Worm (Caenorhabditis elegans) whole organism, L1 larva: ENCODE data around the gene vps-2.

Experiments used
- C16A3.4 ChIP-seq: fragments of 150-350 bp; optimal IDR thresholded peaks from 2 replicates; lab custom pipeline; 2014; ENCODE audit warnings: missing biosample characterization, missing genetic modification characterization
- Y116A8C.19 ChIP-seq: sonication (generic microtip); optimal IDR thresholded peaks from 2 replicates; lab custom pipeline; 2016; ENCODE audit warnings: missing compliant biosample characterization, missing genetic modification characterization, borderline replicate concordance
- aha-1 ChIP-seq: fragments of 150-350 bp; optimal IDR thresholded peaks from 2 replicates; lab custom pipeline; 2014; ENCODE audit warnings: missing biosample characterization, missing genetic modification characterization
- blmp-1 ChIP-seq: fragments of 150-350 bp; optimal IDR thresholded peaks from 2 replicates; lab custom pipeline; 2014; ENCODE audit warnings: missing biosample characterization, missing genetic modification characterization
- ceh-63 ChIP-seq: fragments of 200-800 bp; sonication (Bioruptor generic); optimal IDR thresholded peaks from 2 replicates; lab custom pipeline; 2018; ENCODE audit warnings: mild to moderate bottlenecking, missing genetic modification characterization, missing compliant biosample characterization
- ceh-88 ChIP-seq: fragments of 200-800 bp; sonication (Bioruptor generic); IDR thresholded peaks from 2 replicates; pipeline ENCODE4 v1.3.6; 2022; ENCODE audit warnings: missing genetic modification characterization, missing compliant biosample characterization
- dpl-1 ChIP-seq, 3 experiments: fragments of 150-350 bp in 2 of 3; sonication (generic microtip) in 1 of 3; optimal IDR thresholded peaks; 2 replicates each; lab custom pipeline; 2014 to 2017; ENCODE audit warnings: missing biosample characterization in 3 of 3, missing genetic modification characterization in 3 of 3, missing genetic modification reagents in 3 of 3
- efl-1 ChIP-seq, 4 experiments: fragments of 150-350 bp; optimal IDR thresholded peaks in 3 of 4; peaks in 1 of 4; 1 replicate in 1 of 4; 2 replicates in 3 of 4; lab custom pipeline; 2014; ENCODE audit warnings: missing biosample characterization in 2 of 4, missing genetic modification characterization in 2 of 4, missing genetic modification reagents in 2 of 4
- efl-3 ChIP-seq: fragments of 200-800 bp; sonication (Bioruptor generic); optimal IDR thresholded peaks from 2 replicates; lab custom pipeline; 2018; ENCODE audit warnings: mild to moderate bottlenecking, missing genetic modification characterization, missing compliant biosample characterization
- elt-2 ChIP-seq: sonication (generic microtip); optimal IDR thresholded peaks from 2 replicates; lab custom pipeline; 2016; ENCODE audit warnings: missing genetic modification characterization, mild to moderate bottlenecking, inconsistent platforms, missing compliant biosample characterization, missing genetic modification reagents
- fkh-10 ChIP-seq: sonication (generic microtip); optimal IDR thresholded peaks from 2 replicates; lab custom pipeline; 2017; ENCODE audit warnings: missing biosample characterization, missing genetic modification reagents, missing genetic modification characterization
- fos-1 ChIP-seq: fragments of 150-350 bp; optimal IDR thresholded peaks from 2 replicates; lab custom pipeline; 2014; ENCODE audit warnings: missing biosample characterization, missing genetic modification characterization
- grh-1 ChIP-seq: fragments of 200-800 bp; sonication (Bioruptor generic); IDR thresholded peaks from 2 replicates; pipeline ENCODE4 v1.3.6; 2022; ENCODE audit warnings: missing genetic modification reagents, missing genetic modification characterization, missing compliant biosample characterization
- hlh-4 ChIP-seq: sonication (generic microtip); optimal IDR thresholded peaks from 2 replicates; lab custom pipeline; 2016; ENCODE audit warnings: mild to moderate bottlenecking, missing genetic modification characterization, missing compliant biosample characterization
- jun-1 ChIP-seq: fragments of 150-350 bp; optimal IDR thresholded peaks from 2 replicates; lab custom pipeline; 2014; ENCODE audit warnings: missing biosample characterization, missing genetic modification reagents, missing genetic modification characterization
- lin-13 ChIP-seq: fragments of 150-350 bp; optimal IDR thresholded peaks from 2 replicates; lab custom pipeline; 2014; ENCODE audit warnings: missing biosample characterization, missing genetic modification reagents, missing genetic modification characterization
- lin-35 ChIP-seq, 2 experiments: fragments of 150-350 bp; optimal IDR thresholded peaks; 2 replicates each; lab custom pipeline; 2014; ENCODE audit warnings: missing biosample characterization in 2 of 2, missing genetic modification characterization in 2 of 2, missing genetic modification reagents in 2 of 2
- lir-3 ChIP-seq: sonication (generic microtip); optimal IDR thresholded peaks from 2 replicates; lab custom pipeline; 2016; ENCODE audit warnings: mild to moderate bottlenecking, missing genetic modification characterization, moderate library complexity, missing compliant biosample characterization; ENCODE audit not compliant: poor library complexity
- lsy-2 ChIP-seq, 2 experiments: fragments of 150-350 bp; optimal IDR thresholded peaks; 2 replicates each; lab custom pipeline; 2014; ENCODE audit warnings: missing biosample characterization in 2 of 2, missing genetic modification characterization in 2 of 2
- mab-9 ChIP-seq: fragments of 200-800 bp; sonication (Bioruptor generic); IDR thresholded peaks from 2 replicates; pipeline ENCODE4 v1.3.6; 2022; ENCODE audit warnings: missing genetic modification reagents, missing genetic modification characterization, missing compliant biosample characterization
- mdl-1 ChIP-seq, 2 experiments: fragments of 150-350 bp; optimal IDR thresholded peaks; 2 replicates each; lab custom pipeline; 2014 to 2017; ENCODE audit warnings: missing biosample characterization in 2 of 2, missing genetic modification characterization in 2 of 2, inconsistent platforms in 1 of 2
- mef-2 ChIP-seq: fragments of 150-350 bp; optimal IDR thresholded peaks from 2 replicates; lab custom pipeline; 2014; ENCODE audit warnings: missing biosample characterization, missing genetic modification characterization
- nhr-12 ChIP-seq: sonication (generic microtip); optimal IDR thresholded peaks from 2 replicates; lab custom pipeline; 2017; ENCODE audit warnings: missing biosample characterization, missing genetic modification characterization
- nhr-47 ChIP-seq: sonication (generic microtip); optimal IDR thresholded peaks from 2 replicates; lab custom pipeline; 2016; ENCODE audit warnings: mild to moderate bottlenecking, missing genetic modification characterization, moderate library complexity, missing compliant biosample characterization
- nhr-71 ChIP-seq: sonication (generic microtip); optimal IDR thresholded peaks from 2 replicates; lab custom pipeline; 2016; ENCODE audit warnings: mild to moderate bottlenecking, missing genetic modification characterization, moderate library complexity, missing compliant biosample characterization
- nhr-77 ChIP-seq: fragments of 150-350 bp; optimal IDR thresholded peaks from 2 replicates; lab custom pipeline; 2014; ENCODE audit warnings: missing biosample characterization, missing genetic modification characterization
- nhr-84 ChIP-seq: sonication (generic microtip); optimal IDR thresholded peaks from 2 replicates; lab custom pipeline; 2017; ENCODE audit warnings: missing biosample characterization, missing genetic modification characterization
- nhr-85 ChIP-seq: sonication (generic microtip); peaks from one replicate; lab custom pipeline; 2016; ENCODE audit warnings: missing genetic modification characterization, inconsistent platforms, missing compliant biosample characterization
- nhr-90 ChIP-seq: sonication (generic microtip); optimal IDR thresholded peaks from 2 replicates; lab custom pipeline; 2016; ENCODE audit warnings: mild to moderate bottlenecking, missing genetic modification characterization, missing compliant biosample characterization; ENCODE audit not compliant: poor library complexity
- pag-3 ChIP-seq: sonication (generic microtip); optimal IDR thresholded peaks from 2 replicates; lab custom pipeline; 2017; ENCODE audit warnings: missing genetic modification characterization, mild to moderate bottlenecking, missing compliant biosample characterization, antibody characterized with exemption, borderline replicate concordance; ENCODE audit not compliant: insufficient read depth
- rnt-1 ChIP-seq: sonication (generic microtip); optimal IDR thresholded peaks from 2 replicates; lab custom pipeline; 2016; ENCODE audit warnings: mild to moderate bottlenecking, missing genetic modification characterization, moderate library complexity, missing compliant biosample characterization
- swsn-7 ChIP-seq: sonication (generic microtip); optimal IDR thresholded peaks from 2 replicates; lab custom pipeline; 2016; ENCODE audit warnings: missing genetic modification characterization, missing compliant biosample characterization
- tlp-1 ChIP-seq: fragments of 150-350 bp; optimal IDR thresholded peaks from 2 replicates; lab custom pipeline; 2014; ENCODE audit warnings: missing biosample characterization, missing genetic modification characterization
- unc-130 ChIP-seq: fragments of 150-350 bp; optimal IDR thresholded peaks from 2 replicates; lab custom pipeline; 2017; ENCODE audit warnings: missing biosample characterization, missing genetic modification characterization, inconsistent platforms
- unc-62 ChIP-seq: fragments of 150-350 bp; optimal IDR thresholded peaks from 2 replicates; lab custom pipeline; 2014; ENCODE audit warnings: missing biosample characterization, missing genetic modification reagents, missing genetic modification characterization
- xbp-1 ChIP-seq: sonication (generic microtip); optimal IDR thresholded peaks from 2 replicates; lab custom pipeline; 2016; ENCODE audit warnings: missing genetic modification characterization, missing compliant biosample characterization
- zip-4 ChIP-seq: fragments of 200-800 bp; sonication (Bioruptor generic); optimal IDR thresholded peaks from 2 replicates; lab custom pipeline; 2018; ENCODE audit warnings: mild to moderate bottlenecking, missing genetic modification characterization, moderate library complexity, missing compliant biosample characterization
- ztf-11 ChIP-seq, 2 experiments: sonication (generic microtip); optimal IDR thresholded peaks; 2 replicates each; lab custom pipeline; 2016 to 2017; ENCODE audit warnings: missing genetic modification characterization in 2 of 2, missing biosample characterization in 1 of 2, missing compliant biosample characterization in 1 of 2

vps-2 gene

DNA sequence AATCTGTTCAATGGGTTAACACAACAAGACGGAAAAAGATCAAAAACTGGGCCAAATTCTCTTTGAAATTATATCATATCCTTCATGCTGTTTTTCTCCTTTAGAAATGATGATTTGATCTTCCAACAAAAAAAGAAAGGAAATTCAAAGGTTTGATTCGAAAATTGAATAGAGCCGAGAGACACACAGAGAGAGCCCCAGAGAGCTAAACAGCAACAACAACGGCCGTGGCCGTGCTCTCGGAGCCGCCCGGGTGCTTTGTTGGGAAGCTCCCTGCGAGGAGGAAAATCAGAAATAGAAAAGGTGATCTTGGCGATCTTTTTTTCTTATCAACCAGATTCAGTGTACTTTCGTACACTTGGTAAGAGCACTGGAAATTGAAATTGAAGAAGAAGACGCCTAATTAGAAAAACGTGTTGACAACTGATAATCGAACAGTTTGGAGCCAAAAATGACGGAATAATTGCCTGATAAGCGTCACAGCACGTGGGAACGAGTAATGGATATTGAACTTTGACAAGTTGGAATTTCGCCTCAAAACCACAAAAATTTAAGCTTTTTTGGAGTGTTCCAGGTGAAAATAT, 29.3 kb upstream of the vps-2 start (continued):
- TF ChIP-seq swsn-7: no peak
- no peak for TF ChIP-seq lin-13 (GFP tag; lab: Kevin White, UChicago)
- no peak for TF ChIP-seq jun-1
- TF ChIP-seq rnt-1 (tag; lab: Kevin White, UChicago): peak; percentile 20
- no peak for TF ChIP-seq lir-3
- no peak for TF ChIP-seq mdl-1 (tag; optimal IDR thresholded peaks at IDR 0.05; lab: Kevin White, UChicago)
- TF ChIP-seq unc-130 (tag; lab: Kevin White, UChicago): no peak
- no peak for TF ChIP-seq pag-3 (tag; lab: Kevin White, UChicago)
- no peak for TF ChIP-seq nhr-12 (tag; lab: Kevin White, UChicago)
- no peak for TF ChIP-seq Y116A8C.19 (tag; lab: Kevin White, UChicago)
- TF ChIP-seq xbp-1: no peak
- TF ChIP-seq mef-2 (tag; lab: Kevin White, UChicago): no peak
- TF ChIP-seq lsy-2 (tag; optimal IDR thresholded peaks at IDR 0.05; lab: Kevin White, UChicago): peak in 1 of 2 experiments; percentile 3
- TF ChIP-seq nhr-71 (tag; lab: Kevin White, UChicago): peak; percentile 13
- no peak for TF ChIP-seq ceh-88 (GFP tag; lab: Robert Waterston, UW)
- peak; percentile 10 for TF ChIP-seq fkh-10 (GFP tag; lab: Kevin White, UChicago)
- no peak for TF ChIP-seq hlh-4 (tag; lab: Kevin White, UChicago)
- TF ChIP-seq C16A3.4: no peak
- peak; percentile 63 for TF ChIP-seq elt-2
- TF ChIP-seq efl-1 (optimal IDR thresholded peaks at IDR 0.05; lab: Kevin White, UChicago): no peak
- peak in 1 of 2 experiments; percentile 15 for TF ChIP-seq efl-1 (GFP tag; optimal IDR thresholded peaks at IDR 0.05 in 1 of 2; lab: Kevin White, UChicago)
- no peak for TF ChIP-seq nhr-90 (tag; lab: Kevin White, UChicago)
- TF ChIP-seq lin-35 (GFP tag; optimal IDR thresholded peaks at IDR 0.05; lab: Kevin White, UChicago): peak in 1 of 2 experiments; percentile 2
- TF ChIP-seq nhr-47 (tag; lab: Kevin White, UChicago): peak; percentile 32
- TF ChIP-seq grh-1 (GFP tag; lab: Robert Waterston, UW): no peak
- no peak for TF ChIP-seq aha-1 (tag; lab: Kevin White, UChicago)
- no peak for TF ChIP-seq efl-3 (GFP tag; lab: Kevin White, UChicago)
- TF ChIP-seq zip-4 (GFP tag; lab: Kevin White, UChicago): no peak
- TF ChIP-seq ceh-63 (GFP tag; lab: Kevin White, UChicago): no peak
- no peak for TF ChIP-seq tlp-1 (tag; lab: Kevin White, UChicago)
- no peak for TF ChIP-seq fos-1 (tag; lab: Kevin White, UChicago)
- no peak for TF ChIP-seq nhr-77 (tag; lab: Kevin White, UChicago)
- no peak for TF ChIP-seq blmp-1
- no peak for TF ChIP-seq unc-62 (GFP tag; lab: Kevin White, UChicago)

DNA sequence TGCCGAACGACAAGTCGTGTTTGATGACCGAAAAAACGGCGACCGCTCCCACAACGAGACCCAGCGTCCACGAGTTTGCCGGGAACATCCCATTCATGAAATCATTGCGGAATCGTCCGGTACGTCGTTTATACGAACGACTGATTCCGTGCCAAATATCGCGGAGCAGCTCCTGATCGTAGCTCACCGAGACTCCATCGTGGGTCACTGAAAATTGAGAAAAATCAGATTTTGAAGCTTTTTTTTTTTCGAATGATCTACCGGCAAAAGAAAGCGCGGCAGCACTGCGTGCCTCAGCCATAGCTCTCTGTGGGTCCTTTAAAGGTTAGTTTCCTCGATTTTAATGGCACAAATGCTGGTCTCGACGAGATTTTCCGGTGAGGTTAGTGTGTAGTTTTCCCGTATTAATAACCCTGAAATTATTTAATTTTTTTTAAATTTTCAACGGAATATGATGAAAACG, 28.1 kb upstream of the vps-2 start, which contains the start of gene cpt-1:
TSS of gene cpt-1 (minus strand) at position 413 of the 463 bp plus-strand sequence.
- no peak for TF ChIP-seq C16A3.4
- TF ChIP-seq nhr-85 (tag; lab: Kevin White, UChicago): peak; percentile 29
- TF ChIP-seq mab-9 (GFP tag; lab: Robert Waterston, UW): no peak
- TF ChIP-seq elt-2: peak; percentile 21
- peak; percentile 1 for TF ChIP-seq nhr-71 (tag; lab: Kevin White, UChicago)
- no peak for TF ChIP-seq ztf-11 (tag; optimal IDR thresholded peaks at IDR 0.05; lab: Kevin White, UChicago)

ce11 chrII:12795188-12795587, 27.2 kb upstream of the vps-2 start:
- TF ChIP-seq nhr-77 (tag; lab: Kevin White, UChicago) (no peak), dpl-1 (GFP tag; optimal IDR thresholded peaks at IDR 0.05; lab: Kevin White, UChicago) (no peak), nhr-47 (tag; lab: Kevin White, UChicago) (no peak), nhr-84 (tag; lab: Kevin White, UChicago) (no peak), efl-1 (optimal IDR thresholded peaks at IDR 0.05; lab: Kevin White, UChicago) (no peak), efl-1 (GFP tag; optimal IDR thresholded peaks at IDR 0.05 in 1 of 2; lab: Kevin White, UChicago) (peak in 1 of 2 experiments; percentile 7)
